Worm (Caenorhabditis elegans) whole organism, L4 larva: Measurements from ENCODE around the gene B0547.2.
A peak's percentile ranks its signal among the peaks of the same experiment; 100 is the strongest.

Experiments used
- D1046.2 ChIP-seq: fragments of 200-800 bp; sonication (Bioruptor generic); IDR thresholded peaks from 2 replicates; pipeline ENCODE4 v1.3.6; 2022; ENCODE audit warnings: missing genetic modification characterization, missing compliant biosample characterization
- F26F4.8 ChIP-seq: fragments of 200-800 bp; sonication (Bioruptor generic); conservative IDR thresholded peaks from 2 replicates; pipeline ENCODE4 v1.3.6; 2022; ENCODE audit warnings: missing genetic modification characterization, missing compliant biosample characterization
- F37D6.2 ChIP-seq: sonication (generic microtip); optimal IDR thresholded peaks from 2 replicates; lab custom pipeline; 2016; ENCODE audit warnings: mild to moderate bottlenecking, missing genetic modification characterization, missing compliant biosample characterization
- F44E2.7 ChIP-seq: fragments of 200-800 bp; sonication (Bioruptor generic); IDR thresholded peaks from 2 replicates; pipeline ENCODE4 v2.1.2; 2022; ENCODE audit warnings: missing genetic modification characterization, missing compliant biosample characterization
- F49E8.2 ChIP-seq: sonication (generic microtip); optimal IDR thresholded peaks from 2 replicates; lab custom pipeline; 2016; ENCODE audit warnings: missing compliant biosample characterization, mild to moderate bottlenecking, missing genetic modification characterization, borderline replicate concordance
- R02D3.7 ChIP-seq: fragments of 150-350 bp; sonication (generic microtip); optimal IDR thresholded peaks from 3 replicates; lab custom pipeline; 2014; ENCODE audit warnings: missing biosample characterization, missing genetic modification characterization
- T26A8.4 ChIP-seq: fragments of 200-800 bp; sonication (Bioruptor generic); IDR thresholded peaks from 2 replicates; pipeline ENCODE4 v1.3.6; 2022; ENCODE audit warnings: missing genetic modification characterization, missing compliant biosample characterization
- Y75B8A.6 ChIP-seq: fragments of 200-800 bp; sonication (Bioruptor generic); IDR thresholded peaks from 2 replicates; pipeline ENCODE4 v1.3.6; 2022; ENCODE audit warnings: missing genetic modification reagents, missing genetic modification characterization, missing compliant biosample characterization
- ZK337.2 ChIP-seq: fragments of 200-800 bp; sonication (Bioruptor generic); IDR thresholded peaks from 2 replicates; pipeline ENCODE4 v1.3.6; 2022; ENCODE audit warnings: missing genetic modification reagents, missing genetic modification characterization, missing compliant biosample characterization
- arid-1 ChIP-seq: fragments of 200-800 bp; sonication (Bioruptor generic); conservative IDR thresholded peaks from 2 replicates; pipeline ENCODE4 v1.3.6; 2022; ENCODE audit warnings: missing genetic modification reagents, missing genetic modification characterization, missing compliant biosample characterization
- ceh-28 ChIP-seq: fragments of 150-350 bp; optimal IDR thresholded peaks from 2 replicates; lab custom pipeline; 2014; ENCODE audit warnings: missing biosample characterization, missing genetic modification reagents, missing genetic modification characterization
- ceh-62 ChIP-seq: sonication (generic microtip); optimal IDR thresholded peaks from 2 replicates; lab custom pipeline; 2017; ENCODE audit warnings: missing biosample characterization, missing genetic modification characterization
- cey-2 ChIP-seq: sonication (generic microtip); optimal IDR thresholded peaks from 3 replicates; lab custom pipeline; 2017; ENCODE audit warnings: missing genetic modification characterization, mild to moderate bottlenecking, missing compliant biosample characterization, antibody characterized with exemption, borderline replicate concordance; ENCODE audit not compliant: insufficient read depth
- daf-12 ChIP-seq: fragments of 150-350 bp; optimal IDR thresholded peaks from 2 replicates; lab custom pipeline; 2014; ENCODE audit warnings: missing biosample characterization, missing genetic modification reagents, missing genetic modification characterization
- dmd-6 ChIP-seq: fragments of 200-800 bp; sonication (Bioruptor generic); IDR thresholded peaks from 2 replicates; pipeline ENCODE4 v1.3.6; 2022; ENCODE audit warnings: missing genetic modification reagents, missing genetic modification characterization, missing compliant biosample characterization
- dmd-8 ChIP-seq: fragments of 200-800 bp; sonication (Bioruptor generic); IDR thresholded peaks from 2 replicates; pipeline ENCODE4 v1.3.6; 2022; ENCODE audit warnings: missing genetic modification characterization, missing compliant biosample characterization
- dpl-1 ChIP-seq: fragments of 150-350 bp; optimal IDR thresholded peaks from 2 replicates; lab custom pipeline; 2014; ENCODE audit warnings: missing biosample characterization, missing genetic modification reagents, missing genetic modification characterization
- egl-43 ChIP-seq: fragments of 200-800 bp; sonication (Bioruptor generic); IDR thresholded peaks from 2 replicates; pipeline ENCODE4 v1.3.6; 2022; ENCODE audit warnings: missing genetic modification reagents, missing genetic modification characterization, missing compliant biosample characterization
- fkh-10 ChIP-seq: fragments of 150-350 bp; optimal IDR thresholded peaks from 2 replicates; lab custom pipeline; 2014; ENCODE audit warnings: missing biosample characterization, missing genetic modification reagents, missing genetic modification characterization
- fos-1 ChIP-seq: fragments of 150-350 bp; optimal IDR thresholded peaks from 2 replicates; lab custom pipeline; 2014; ENCODE audit warnings: missing biosample characterization, missing genetic modification characterization
- gei-8 ChIP-seq: fragments of 200-800 bp; sonication (Bioruptor generic); optimal IDR thresholded peaks from 2 replicates; lab custom pipeline; 2018; ENCODE audit warnings: mild to moderate bottlenecking, missing genetic modification characterization, missing compliant biosample characterization
- hmg-1.1 ChIP-seq: fragments of 200-800 bp; sonication (Bioruptor generic); IDR thresholded peaks from 2 replicates; pipeline ENCODE4 v1.3.6; 2022; ENCODE audit warnings: missing genetic modification reagents, missing genetic modification characterization, missing compliant biosample characterization
- lin-13 ChIP-seq: fragments of 150-350 bp; optimal IDR thresholded peaks from 2 replicates; lab custom pipeline; 2014; ENCODE audit warnings: missing biosample characterization, missing genetic modification reagents, missing genetic modification characterization
- lin-29 ChIP-seq: fragments of 200-800 bp; sonication (Bioruptor generic); IDR thresholded peaks from 2 replicates; pipeline ENCODE4 v1.3.6; 2022; ENCODE audit warnings: missing genetic modification reagents, missing genetic modification characterization, missing compliant biosample characterization
- lin-38 ChIP-seq: fragments of 200-800 bp; sonication (Bioruptor generic); IDR thresholded peaks from 2 replicates; pipeline ENCODE4 v1.3.6; 2022; ENCODE audit warnings: missing genetic modification reagents, missing genetic modification characterization, missing compliant biosample characterization
- lsy-2 ChIP-seq, 2 experiments: fragments of 150-350 bp in 1 of 2; sonication (generic microtip) in 1 of 2; optimal IDR thresholded peaks; 2 replicates each; lab custom pipeline; 2014 to 2017; ENCODE audit warnings: missing biosample characterization in 2 of 2, missing genetic modification characterization in 2 of 2
- madf-9 ChIP-seq: fragments of 200-800 bp; sonication (Bioruptor generic); conservative IDR thresholded peaks from 2 replicates; pipeline ENCODE4 v1.3.6; 2022; ENCODE audit warnings: missing genetic modification reagents, missing genetic modification characterization, missing compliant biosample characterization
- mdt-29 ChIP-seq: fragments of 200-800 bp; sonication (Bioruptor generic); IDR thresholded peaks from 2 replicates; pipeline ENCODE4 v1.3.6; 2022; ENCODE audit warnings: missing genetic modification reagents, missing genetic modification characterization, missing compliant biosample characterization
- nhr-237 ChIP-seq: sonication (generic microtip); optimal IDR thresholded peaks from 2 replicates; lab custom pipeline; 2017; ENCODE audit warnings: missing biosample characterization, missing genetic modification characterization
- nhr-25 ChIP-seq: sonication (generic microtip); optimal IDR thresholded peaks from 2 replicates; lab custom pipeline; 2017; ENCODE audit warnings: missing genetic modification characterization, mild to moderate bottlenecking, missing compliant biosample characterization, antibody characterized with exemption, moderate library complexity, borderline replicate concordance; ENCODE audit not compliant: insufficient read depth
- nhr-28 ChIP-seq: fragments of 150-350 bp; optimal IDR thresholded peaks from 2 replicates; lab custom pipeline; 2014; ENCODE audit warnings: missing biosample characterization, missing genetic modification characterization
- nhr-41 ChIP-seq: fragments of 200-800 bp; sonication (Bioruptor generic); IDR thresholded peaks from 2 replicates; pipeline ENCODE4 v1.3.6; 2022; ENCODE audit warnings: missing genetic modification reagents, missing genetic modification characterization, missing compliant biosample characterization
- nhr-42 ChIP-seq: fragments of 200-800 bp; sonication (Bioruptor generic); IDR thresholded peaks from 2 replicates; pipeline ENCODE4 v1.3.6; 2022; ENCODE audit warnings: missing genetic modification characterization, missing compliant biosample characterization
- nhr-48 ChIP-seq: sonication (generic microtip); optimal IDR thresholded peaks from 2 replicates; lab custom pipeline; 2016; ENCODE audit warnings: mild to moderate bottlenecking, missing genetic modification characterization, missing compliant biosample characterization
- nhr-6 ChIP-seq: fragments of 150-350 bp; optimal IDR thresholded peaks from 2 replicates; lab custom pipeline; 2014; ENCODE audit warnings: missing biosample characterization, missing genetic modification characterization
- pha-4 ChIP-seq, 2 experiments: fragments of 150-350 bp in 1 of 2; fragments of 200-800 bp in 1 of 2; sonication (Bioruptor generic) in 1 of 2; IDR thresholded peaks in 1 of 2; optimal IDR thresholded peaks in 1 of 2; 2 replicates each; pipeline versions ENCODE4 v1.3.6 to Lab custom; 2014 to 2022; ENCODE audit warnings: missing genetic modification characterization in 2 of 2, missing genetic modification reagents in 2 of 2, missing biosample characterization in 1 of 2, missing compliant biosample characterization in 1 of 2
- php-3 ChIP-seq: fragments of 200-800 bp; sonication (Bioruptor generic); IDR thresholded peaks from 2 replicates; pipeline ENCODE4 v1.3.6; 2022; ENCODE audit warnings: missing genetic modification reagents, missing genetic modification characterization, missing compliant biosample characterization
- saeg-2 ChIP-seq: fragments of 200-800 bp; sonication (Bioruptor generic); IDR thresholded peaks from 2 replicates; pipeline ENCODE4 v1.3.6; 2022; ENCODE audit warnings: missing genetic modification reagents, missing genetic modification characterization, missing compliant biosample characterization
- sdz-12 ChIP-seq: fragments of 200-800 bp; sonication (Bioruptor generic); optimal IDR thresholded peaks from 2 replicates; lab custom pipeline; 2018; ENCODE audit warnings: mild to moderate bottlenecking, missing genetic modification characterization, missing compliant biosample characterization
- set-16 ChIP-seq: fragments of 200-800 bp; sonication (Bioruptor generic); IDR thresholded peaks from 2 replicates; pipeline ENCODE4 v1.3.6; 2022; ENCODE audit warnings: missing genetic modification reagents, missing genetic modification characterization, missing compliant biosample characterization
- snpc-4 ChIP-seq: fragments of 150-350 bp; optimal IDR thresholded peaks from 2 replicates; lab custom pipeline; 2014; ENCODE audit warnings: missing biosample characterization, missing genetic modification characterization
- spr-1 ChIP-seq: sonication (generic microtip); optimal IDR thresholded peaks from 2 replicates; lab custom pipeline; 2016; ENCODE audit warnings: mild to moderate bottlenecking, missing genetic modification characterization, missing compliant biosample characterization
- unc-130 ChIP-seq: sonication (generic microtip); optimal IDR thresholded peaks from 2 replicates; lab custom pipeline; 2016; ENCODE audit warnings: missing genetic modification reagents, missing genetic modification characterization, missing compliant biosample characterization
- vab-7 ChIP-seq: fragments of 200-800 bp; sonication (Bioruptor generic); IDR thresholded peaks from 2 replicates; pipeline ENCODE4 v1.3.6; 2022; ENCODE audit warnings: missing genetic modification reagents, missing genetic modification characterization, missing compliant biosample characterization
- zfp-3 ChIP-seq: fragments of 200-800 bp; sonication (Bioruptor generic); conservative IDR thresholded peaks from 2 replicates; pipeline ENCODE4 v1.3.6; 2022; ENCODE audit warnings: missing genetic modification reagents, missing genetic modification characterization, missing compliant biosample characterization
- zip-11 ChIP-seq: fragments of 200-800 bp; sonication (Bioruptor generic); IDR thresholded peaks from 2 replicates; pipeline ENCODE4 v1.3.6; 2022; ENCODE audit warnings: missing genetic modification characterization, missing compliant biosample characterization
- ztf-11 ChIP-seq: fragments of 150-350 bp; optimal IDR thresholded peaks from 2 replicates; lab custom pipeline; 2014; ENCODE audit warnings: missing biosample characterization, missing genetic modification characterization
- ztf-7 ChIP-seq: fragments of 150-350 bp; optimal IDR thresholded peaks from 2 replicates; lab custom pipeline; 2014; ENCODE audit warnings: missing biosample characterization, missing genetic modification characterization

B0547.2 gene

ce11 chrIV:5603321-5603720 lies 42.5 kb upstream of the B0547.2 start (continued):
- TF ChIP-seq ceh-62, result no peak
- TF ChIP-seq lin-38 (GFP tag; lab: Robert Waterston, UW), result no peak
- TF ChIP-seq ztf-11 (tag; lab: Kevin White, UChicago), result no peak
- peak in 1 of 2 experiments; percentile 14 for TF ChIP-seq lsy-2 (tag; optimal IDR thresholded peaks at IDR 0.05; lab: Kevin White, UChicago)
- no peak for TF ChIP-seq vab-7 (GFP tag; lab: Robert Waterston, UW)
- TF ChIP-seq nhr-237 (tag; lab: Kevin White, UChicago), result no peak
- no peak for TF ChIP-seq nhr-48 (tag; lab: Kevin White, UChicago)
- no peak for TF ChIP-seq Y75B8A.6 (GFP tag; lab: Robert Waterston, UW)
- peak; percentile 49 for TF ChIP-seq nhr-6 (tag; lab: Kevin White, UChicago)

- peak; percentile 65 for TF ChIP-seq mdt-29
- TF ChIP-seq T26A8.4 (GFP tag; lab: Robert Waterston, UW), result peak; percentile 54
- peak; percentile 4 for TF ChIP-seq fkh-10 (GFP tag; lab: Kevin White, UChicago)
- no peak for TF ChIP-seq sdz-12 (GFP tag; lab: Kevin White, UChicago)
- no peak for TF ChIP-seq nhr-237 (tag; lab: Kevin White, UChicago)
- 0 out of 2 replicates have a peak, but pooled peaks have one; percentile 5 for TF ChIP-seq set-16
- TF ChIP-seq vab-7 (GFP tag; lab: Robert Waterston, UW), result no peak
- no peak for TF ChIP-seq lin-29 (GFP tag; lab: Robert Waterston, UW)
- no peak for TF ChIP-seq R02D3.7 (tag; lab: Kevin White, UChicago)
- TF ChIP-seq lin-13, result no peak
- TF ChIP-seq dpl-1 (GFP tag; lab: Kevin White, UChicago), result peak; percentile 42
- no peak for TF ChIP-seq daf-12
- no peak for TF ChIP-seq nhr-25
- 0 out of 2 replicates have a peak, but pooled peaks have one; percentile 55 for TF ChIP-seq saeg-2 (GFP tag; lab: Robert Waterston, UW)
- TF ChIP-seq pha-4 (GFP tag; IDR thresholded peaks at IDR 0.05; lab: Robert Waterston, UW), result peak; percentile 84
- peak; percentile 98 for TF ChIP-seq pha-4 (tag; optimal IDR thresholded peaks at IDR 0.05; lab: Kevin White, UChicago)
- TF ChIP-seq arid-1 (GFP tag; lab: Robert Waterston, UW), result no peak
- TF ChIP-seq gei-8, result no peak
- no peak for TF ChIP-seq fos-1 (tag; lab: Kevin White, UChicago)
- no peak for TF ChIP-seq cey-2 (tag; lab: Kevin White, UChicago)
- TF ChIP-seq D1046.2 (GFP tag; lab: Robert Waterston, UW), result no peak
- no peak for TF ChIP-seq snpc-4 (tag; lab: Kevin White, UChicago)
- TF ChIP-seq F26F4.8 (GFP tag; lab: Robert Waterston, UW), result no peak
- no peak for TF ChIP-seq ztf-11 (tag; lab: Kevin White, UChicago)
- TF ChIP-seq hmg-1.1 (GFP tag; lab: Robert Waterston, UW), result 0 out of 2 replicates have a peak, but pooled peaks have one; percentile 22
- TF ChIP-seq madf-9 (GFP tag; lab: Robert Waterston, UW), result no peak
- TF ChIP-seq php-3 (GFP tag; lab: Robert Waterston, UW), result peak; percentile 27; the same call in 1 of the 2 replicates
- TF ChIP-seq zfp-3, result no peak
- no peak for TF ChIP-seq ceh-28 (tag; lab: Kevin White, UChicago)
- TF ChIP-seq F44E2.7 (GFP tag; lab: Robert Waterston, UW), result no peak
- peak; percentile 29 for TF ChIP-seq F37D6.2
- no peak for TF ChIP-seq ztf-7 (tag; lab: Kevin White, UChicago)
- TF ChIP-seq nhr-28 (tag; lab: Kevin White, UChicago), result peak; percentile 51
- TF ChIP-seq nhr-42 (GFP tag; lab: Robert Waterston, UW), result peak; percentile 15; the same call in 1 of the 2 replicates
- TF ChIP-seq dmd-8 (GFP tag; lab: Robert Waterston, UW), result no peak
- TF ChIP-seq F49E8.2 (tag; lab: Kevin White, UChicago), result no peak
- TF ChIP-seq spr-1 (tag; lab: Kevin White, UChicago), result peak; percentile 32
- no peak for TF ChIP-seq unc-130 (GFP tag; lab: Kevin White, UChicago)
- TF ChIP-seq dmd-6, result peak; percentile 53
- peak; percentile 41; the same call in 1 of the 2 replicates for TF ChIP-seq egl-43
- TF ChIP-seq zip-11 (GFP tag; lab: Robert Waterston, UW), result no peak
- no peak for TF ChIP-seq nhr-41
- TF ChIP-seq ZK337.2 (GFP tag; lab: Robert Waterston, UW), result no peak
These were observed 41.3 kb upstream of the B0547.2 start for ce11 chrIV:5604465-5604864.
